Worm (Caenorhabditis elegans) whole organism, young adult: ENCODE results near the gene fbxa-224.

ENCODE experiments used
- Y53G8AR.9 ChIP-seq: fragments of 200-800 bp; sonication (Bioruptor generic); conservative IDR thresholded peaks from 2 replicates; pipeline ENCODE4 v1.3.6; 2022; ENCODE audit warnings: missing genetic modification reagents, missing genetic modification characterization, missing compliant biosample characterization
- Y67H2A.10 ChIP-seq: fragments of 200-800 bp; sonication (Bioruptor generic); conservative IDR thresholded peaks from 2 replicates; pipeline ENCODE4 v1.3.6; 2022; ENCODE audit warnings: missing genetic modification reagents, missing genetic modification characterization, missing compliant biosample characterization
- bed-2 ChIP-seq: fragments of 200-800 bp; sonication (Bioruptor generic); IDR thresholded peaks from 2 replicates; pipeline ENCODE4 v1.3.6; 2022; ENCODE audit warnings: missing genetic modification reagents, missing genetic modification characterization, missing compliant biosample characterization
- hrde-1 ChIP-seq: sonication (generic microtip); optimal IDR thresholded peaks from 2 replicates; lab custom pipeline; 2016; ENCODE audit warnings: missing genetic modification characterization, mild to moderate bottlenecking, missing compliant biosample characterization, moderate library complexity, missing genotype, missing genetic modification reagents, borderline replicate concordance
- lsl-1 ChIP-seq: fragments of 200-800 bp; sonication (Bioruptor generic); optimal IDR thresholded peaks from 2 replicates; lab custom pipeline; 2018; ENCODE audit warnings: mild to moderate bottlenecking, missing genetic modification characterization, moderate library complexity, missing compliant biosample characterization
- nfya-2 ChIP-seq: fragments of 200-800 bp; sonication (Bioruptor generic); IDR thresholded peaks from 2 replicates; pipeline ENCODE4 v1.3.6; 2022; ENCODE audit warnings: missing genetic modification reagents, missing genetic modification characterization, missing compliant biosample characterization
- pha-4 ChIP-seq: fragments of 150-350 bp; sonication (generic microtip); optimal IDR thresholded peaks from 2 replicates; lab custom pipeline; 2014; ENCODE audit warnings: missing biosample characterization, missing genetic modification reagents, missing genetic modification characterization
- tlf-1 ChIP-seq: fragments of 200-800 bp; sonication (Bioruptor generic); optimal IDR thresholded peaks from 2 replicates; lab custom pipeline; 2018; ENCODE audit warnings: mild to moderate bottlenecking, missing genetic modification characterization, missing compliant biosample characterization
- unc-62 ChIP-seq: fragments of 150-350 bp; optimal IDR thresholded peaks from 2 replicates; lab custom pipeline; 2014; ENCODE audit warnings: missing biosample characterization, missing genetic modification reagents, missing genetic modification characterization
- ztf-22 ChIP-seq: fragments of 200-800 bp; sonication (Bioruptor generic); optimal IDR thresholded peaks from 2 replicates; lab custom pipeline; 2018; ENCODE audit warnings: mild to moderate bottlenecking, missing genetic modification characterization, moderate library complexity, missing compliant biosample characterization

DNA sequence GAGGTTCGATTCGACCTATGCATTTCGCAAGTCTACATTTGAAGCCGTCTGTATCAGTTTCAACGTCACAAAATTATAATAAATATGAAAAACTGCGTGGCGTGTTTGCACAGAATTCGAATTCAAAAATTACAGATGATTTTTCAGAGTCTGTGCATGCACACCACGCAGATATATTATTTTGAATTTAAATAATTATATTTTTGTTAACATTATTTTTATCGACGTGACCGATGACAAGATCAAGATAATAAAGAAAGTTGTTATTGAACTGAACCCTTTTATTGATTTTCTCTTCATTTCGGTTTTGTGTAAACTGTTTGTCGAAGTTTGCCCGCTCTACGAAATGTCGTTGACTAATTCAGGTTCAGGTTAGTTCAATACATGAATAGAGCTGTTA is 42.9 kb downstream of the fbxa-224 start, which contains the start of gene C28F5.1:
- TF ChIP-seq unc-62 (GFP tag; lab: Kevin White, UChicago) (no peak), tlf-1 (GFP tag; lab: Kevin White, UChicago) (no peak), bed-2 (GFP tag; lab: Robert Waterston, UW) (no peak), Y67H2A.10 (GFP tag; lab: Robert Waterston, UW) (no peak), Y53G8AR.9 (GFP tag; lab: Robert Waterston, UW) (no peak), lsl-1 (GFP tag; lab: Kevin White, UChicago) (no peak), pha-4 (no peak), nfya-2 (GFP tag; lab: Robert Waterston, UW) (no peak), hrde-1 (no peak), ztf-22 (no peak)
